Fruit fly (Drosophila melanogaster) whole organism: ENCODE data around the gene CG46465.

Experiments used
- Dll ChIP-seq: fragments of >200 bp; optimal IDR thresholded peaks from 2 replicates; lab custom pipeline; 2017
- EcR ChIP-seq, 2 experiments: fragments of >200 bp; optimal IDR thresholded peaks; 2 replicates each; lab custom pipeline; 2017; ENCODE audit warnings: missing biosample characterization in 2 of 2, missing genetic modification characterization in 2 of 2, missing genetic modification reagents in 2 of 2
- pan ChIP-seq: fragments of >200 bp; optimal IDR thresholded peaks from 2 replicates; lab custom pipeline; 2017
- psq ChIP-seq: fragments of >200 bp; optimal IDR thresholded peaks from 2 replicates; lab custom pipeline; 2017

DNA sequence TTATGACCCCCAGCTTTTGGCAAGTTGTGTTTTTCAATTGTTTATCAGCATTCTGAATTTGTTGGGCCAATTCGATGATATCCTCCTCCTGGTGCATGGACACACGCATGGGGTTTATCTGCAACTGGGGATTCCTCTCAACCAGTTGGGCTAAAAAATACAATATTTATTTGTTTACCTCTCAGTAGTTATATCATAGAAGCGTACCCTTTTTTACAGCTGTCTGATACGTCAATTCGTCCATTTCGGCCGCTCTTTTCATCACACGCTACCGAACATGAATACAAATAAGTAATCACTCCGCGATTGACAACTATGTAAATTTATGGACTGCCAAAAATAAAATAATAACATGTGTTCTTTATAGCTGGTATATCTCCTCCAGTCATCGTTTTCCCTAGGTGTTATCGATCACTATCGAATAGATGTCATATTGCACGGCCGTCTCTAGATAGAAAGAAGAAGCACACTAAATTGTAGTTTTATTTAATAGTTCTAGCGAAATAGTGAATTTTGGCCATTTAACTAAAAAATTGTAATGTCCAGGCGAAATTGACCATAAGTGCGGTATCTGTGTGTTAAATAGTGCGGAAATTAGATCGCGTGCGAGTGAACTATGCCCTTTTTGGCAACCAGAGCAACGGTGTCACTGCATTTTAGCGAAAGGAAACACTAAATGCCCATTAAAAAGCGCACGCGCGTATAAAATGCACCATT lies 42.1 kb downstream of the CG46465 start, which contains the start of the genes mib2 and CG31800:
- TF ChIP-seq psq (lab: Kevin White, UChicago) (no peak), pan (lab: Kevin White, UChicago) (no peak), Dll (lab: Kevin White, UChicago) (no peak), EcR (GFP tag; optimal IDR thresholded peaks at IDR 0.05; lab: Kevin White, UChicago) (no peak)
